Fruit fly (Drosophila melanogaster) whole organism, wandering third instar larva: ENCODE data around the gene pico.

Experiments
- Abd-B ChIP-seq: fragments of >200 bp; optimal IDR thresholded peaks from 2 replicates; lab custom pipeline; 2017; ENCODE audit warnings: missing biosample characterization, missing genetic modification characterization
- CG32264 ChIP-seq: fragments of 200-800 bp; sonication (Bioruptor generic); optimal IDR thresholded peaks from 2 replicates; lab custom pipeline; 2016; ENCODE audit warnings: missing biosample characterization, missing genetic modification characterization
- CG9705 ChIP-seq: fragments of 200-800 bp; sonication (Bioruptor generic); optimal IDR thresholded peaks from 2 replicates; lab custom pipeline; 2018; ENCODE audit warnings: missing biosample characterization, mild to moderate bottlenecking, missing genetic modification characterization
- CrebA ChIP-seq: fragments of 200-800 bp; sonication (Bioruptor generic); optimal IDR thresholded peaks from 2 replicates; lab custom pipeline; 2016; ENCODE audit warnings: missing biosample characterization, mild to moderate bottlenecking, missing genetic modification characterization, borderline replicate concordance
- Dfd ChIP-seq: fragments of >200 bp; optimal IDR thresholded peaks from 2 replicates; lab custom pipeline; 2017; ENCODE audit warnings: missing biosample characterization, missing genetic modification characterization
- Dif ChIP-seq: fragments of 200-275, 200-300 bp; sonication (Bioruptor generic); optimal IDR thresholded peaks from 2 replicates; lab custom pipeline; 2018; ENCODE audit warnings: missing biosample characterization, missing genetic modification characterization; ENCODE audit not compliant: partially characterized antibody
- GATAd ChIP-seq: sonication (Bioruptor generic); optimal IDR thresholded peaks from 2 replicates; lab custom pipeline; 2016; ENCODE audit warnings: missing biosample characterization, missing genetic modification characterization
- HLH106 ChIP-seq: fragments of 200-800 bp; optimal IDR thresholded peaks from 3 replicates; lab custom pipeline; 2019; ENCODE audit warnings: missing biosample characterization, mild to moderate bottlenecking, missing genetic modification characterization, moderate library complexity
- Hnf4 ChIP-seq: fragments of 200-800 bp; sonication (Bioruptor generic); optimal IDR thresholded peaks from 2 replicates; lab custom pipeline; 2016; ENCODE audit warnings: missing biosample characterization, mild to moderate bottlenecking, missing genetic modification characterization
- Hr78 ChIP-seq: fragments of >200 bp; optimal IDR thresholded peaks from 2 replicates; lab custom pipeline; 2017; ENCODE audit warnings: missing biosample characterization, missing genetic modification characterization
- Hr83 ChIP-seq: fragments of 200-300 bp; sonication (Bioruptor generic); optimal IDR thresholded peaks from 2 replicates; lab custom pipeline; 2016; ENCODE audit warnings: missing biosample characterization, mild to moderate bottlenecking, missing genetic modification characterization, moderate library complexity; ENCODE audit not compliant: poor library complexity, severe bottlenecking
- Jra ChIP-seq: sonication (Bioruptor generic); optimal IDR thresholded peaks from 2 replicates; lab custom pipeline; 2016; ENCODE audit warnings: missing biosample characterization, missing genetic modification characterization
- Mio ChIP-seq: sonication (Bioruptor generic); optimal IDR thresholded peaks from 2 replicates; lab custom pipeline; 2016; ENCODE audit warnings: missing biosample characterization, missing genetic modification characterization
- Myc ChIP-seq: fragments of >200 bp; optimal IDR thresholded peaks from 2 replicates; lab custom pipeline; 2017
- N ChIP-seq: fragments of >200 bp; optimal IDR thresholded peaks from 2 replicates; lab custom pipeline; 2018; ENCODE audit warnings: missing biosample characterization, missing external identifiers, missing genetic modification characterization
- OdsH ChIP-seq: fragments of 200-800 bp; sonication (Bioruptor generic); optimal IDR thresholded peaks from 2 replicates; lab custom pipeline; 2016; ENCODE audit warnings: missing biosample characterization, mild to moderate bottlenecking, missing genetic modification characterization
- Rel ChIP-seq, 2 experiments: fragments of 200-800 bp; sonication (Bioruptor generic) in 1 of 2; optimal IDR thresholded peaks; 2 replicates in 1 of 2; 3 replicates in 1 of 2; lab custom pipeline; 2016 to 2019; ENCODE audit warnings: mild to moderate bottlenecking in 2 of 2, missing biosample characterization in 2 of 2, missing genetic modification characterization in 2 of 2, moderate library complexity in 1 of 2
- Sp1 ChIP-seq: fragments of 200-800 bp; sonication (Bioruptor generic); optimal IDR thresholded peaks from 3 replicates; lab custom pipeline; 2019; ENCODE audit warnings: missing biosample characterization, mild to moderate bottlenecking, missing genetic modification characterization, moderate library complexity
- Vsx2 ChIP-seq: fragments of 200-300, 225-300 bp; sonication (Bioruptor generic); optimal IDR thresholded peaks from 2 replicates; lab custom pipeline; 2018; ENCODE audit warnings: missing biosample characterization, missing genetic modification characterization; ENCODE audit not compliant: partially characterized antibody
- br ChIP-seq: fragments of 200-800 bp; sonication (Bioruptor generic); optimal IDR thresholded peaks from 2 replicates; lab custom pipeline; 2016; ENCODE audit warnings: missing biosample characterization, missing genetic modification characterization
- brk ChIP-seq: fragments of 200-800 bp; sonication (Bioruptor generic); optimal IDR thresholded peaks from 2 replicates; lab custom pipeline; 2016; ENCODE audit warnings: missing biosample characterization, mild to moderate bottlenecking, missing genetic modification characterization
- dl ChIP-seq, 2 experiments: fragments of 175-275, 200-275 bp in 1 of 2; fragments of 200-275 bp in 1 of 2; sonication (Bioruptor generic); optimal IDR thresholded peaks; lab custom pipeline; 2018; ENCODE audit warnings: mild to moderate bottlenecking in 2 of 2, missing biosample characterization in 2 of 2, missing genetic modification characterization in 2 of 2, moderate library complexity in 2 of 2; ENCODE audit not compliant: partially characterized antibody in 2 of 2, insufficient read depth in 1 of 2
- dmrt93B ChIP-seq: fragments of 200-800 bp; sonication (Bioruptor generic); optimal IDR thresholded peaks from 2 replicates; lab custom pipeline; 2018; ENCODE audit warnings: missing biosample characterization, mild to moderate bottlenecking, missing genetic modification characterization
- dsf ChIP-seq: sonication (Bioruptor generic); optimal IDR thresholded peaks from 2 replicates; lab custom pipeline; 2016; ENCODE audit warnings: missing biosample characterization, missing genetic modification characterization, borderline replicate concordance
- ey ChIP-seq: fragments of 200-800 bp; sonication (Bioruptor generic); optimal IDR thresholded peaks from 2 replicates; lab custom pipeline; 2016; ENCODE audit warnings: missing biosample characterization, missing genetic modification characterization
- foxo ChIP-seq, 2 experiments: fragments of 200-800 bp; sonication (Bioruptor generic); optimal IDR thresholded peaks; 2 replicates in 1 of 2; 3 replicates in 1 of 2; lab custom pipeline; 2016 to 2017; ENCODE audit warnings: missing biosample characterization in 2 of 2, missing genetic modification characterization in 2 of 2
- fru ChIP-seq: fragments of 200-800 bp; sonication (Bioruptor generic); optimal IDR thresholded peaks from 3 replicates; lab custom pipeline; 2016; ENCODE audit warnings: missing biosample characterization, mild to moderate bottlenecking, missing genetic modification characterization
- h ChIP-seq: fragments of 200-800 bp; sonication (Bioruptor generic); optimal IDR thresholded peaks from 3 replicates; lab custom pipeline; 2016; ENCODE audit warnings: missing biosample characterization, mild to moderate bottlenecking, missing genetic modification characterization
- jim ChIP-seq: fragments of 175-275, 200-325 bp; sonication (Bioruptor generic); optimal IDR thresholded peaks from 2 replicates; lab custom pipeline; 2016; ENCODE audit warnings: missing biosample characterization, mild to moderate bottlenecking, missing genetic modification characterization
- lola ChIP-seq: fragments of >200 bp; optimal IDR thresholded peaks from 2 replicates; lab custom pipeline; 2017; ENCODE audit warnings: missing biosample characterization, missing genetic modification characterization
- pan ChIP-seq: fragments of >200 bp; optimal IDR thresholded peaks from 2 replicates; lab custom pipeline; 2017
- psq ChIP-seq: fragments of 200-800 bp; sonication (Bioruptor generic); optimal IDR thresholded peaks from 3 replicates; lab custom pipeline; 2017; ENCODE audit warnings: missing biosample characterization, mild to moderate bottlenecking, missing genetic modification characterization, moderate library complexity
- rgr ChIP-seq: fragments of 200-800 bp; sonication (Bioruptor generic); optimal IDR thresholded peaks from 3 replicates; lab custom pipeline; 2016; ENCODE audit warnings: missing biosample characterization, mild to moderate bottlenecking, missing genetic modification characterization
- sage ChIP-seq: fragments of 200-800 bp; sonication (Bioruptor generic); optimal IDR thresholded peaks from 2 replicates; lab custom pipeline; 2016; ENCODE audit warnings: missing biosample characterization, mild to moderate bottlenecking, missing genetic modification characterization
- sv ChIP-seq: fragments of 200-800 bp; sonication (Bioruptor generic); optimal IDR thresholded peaks from 3 replicates; lab custom pipeline; 2016; ENCODE audit warnings: missing biosample characterization, missing genetic modification characterization
- tai ChIP-seq: sonication (Bioruptor generic); optimal IDR thresholded peaks from 2 replicates; lab custom pipeline; 2016; ENCODE audit warnings: missing biosample characterization, missing genetic modification characterization
- usp ChIP-seq: fragments of >200 bp; optimal IDR thresholded peaks from 2 replicates; lab custom pipeline; 2017; ENCODE audit warnings: missing biosample characterization, missing genetic modification characterization
- woc ChIP-seq: sonication (Bioruptor generic); optimal IDR thresholded peaks from 2 replicates; lab custom pipeline; 2016; ENCODE audit warnings: missing biosample characterization, mild to moderate bottlenecking, missing genetic modification characterization

pico gene

dm6 chrX:19890010-19890665, 38.3 kb upstream of the pico start, which contains the start of gene amn:
Gene amn (minus strand): TSS chrX:19890060.
- TF ChIP-seq Dfd (GFP tag; lab: Kevin White, UChicago) = peak; percentile 7
- no peak for TF ChIP-seq HLH106 (tag; lab: Kevin White, UChicago)
- TF ChIP-seq CrebA = no peak
- TF ChIP-seq CG9705 (GFP tag; lab: Kevin White, UChicago) = no peak

- peak; percentile 58 for TF ChIP-seq sv (GFP tag; lab: Kevin White, UChicago)
- TF ChIP-seq Dif (GFP tag; lab: Kevin White, UChicago) = no peak
- peak; percentile 79 for TF ChIP-seq HLH106 (tag; lab: Kevin White, UChicago)
- peak; percentile 38 for TF ChIP-seq CG9705 (GFP tag; lab: Kevin White, UChicago)
- TF ChIP-seq Myc (lab: Kevin White, UChicago) = no peak
- TF ChIP-seq Sp1 (GFP tag; lab: Kevin White, UChicago) = peak; percentile 73
- peak; percentile 14 for TF ChIP-seq sage
- TF ChIP-seq Vsx2 (GFP tag; lab: Kevin White, UChicago) = no peak
- no peak for TF ChIP-seq usp (GFP tag; lab: Kevin White, UChicago)
- peak; percentile 86 for TF ChIP-seq fru
- TF ChIP-seq psq (GFP tag; lab: Kevin White, UChicago) = peak; percentile 63
- no peak for TF ChIP-seq N (GFP tag; lab: Kevin White, UChicago)
- peak; percentile 82 for TF ChIP-seq rgr (GFP tag; lab: Kevin White, UChicago)
- TF ChIP-seq dsf (GFP tag; lab: Kevin White, UChicago) = peak; percentile 11
- TF ChIP-seq lola (GFP tag; lab: Kevin White, UChicago) = no peak
- no peak for TF ChIP-seq Dfd (GFP tag; lab: Kevin White, UChicago)
- TF ChIP-seq Hr78 (GFP tag; lab: Kevin White, UChicago) = no peak
- TF ChIP-seq CG32264 (GFP tag; lab: Kevin White, UChicago) = no peak
- no peak for TF ChIP-seq pan (lab: Kevin White, UChicago)
- peak; percentile 68 for TF ChIP-seq OdsH (GFP tag; lab: Kevin White, UChicago)
- no peak for TF ChIP-seq GATAd
- TF ChIP-seq Mio (GFP tag; lab: Kevin White, UChicago) = no peak
- TF ChIP-seq Rel (GFP tag; optimal IDR thresholded peaks at IDR 0.05; lab: Kevin White, UChicago) = no peak
- peak; percentile 16 for TF ChIP-seq Rel (tag; optimal IDR thresholded peaks at IDR 0.05; lab: Kevin White, UChicago)
- TF ChIP-seq foxo (GFP tag; optimal IDR thresholded peaks at IDR 0.05; lab: Kevin White, UChicago) = peak in 1 of 2 experiments; percentile 87
- peak; percentile 85 for TF ChIP-seq ey (GFP tag; lab: Kevin White, UChicago)
- TF ChIP-seq brk (GFP tag; lab: Kevin White, UChicago) = peak; percentile 18
- TF ChIP-seq woc (GFP tag; lab: Kevin White, UChicago) = peak; percentile 52
- TF ChIP-seq br (GFP tag; lab: Kevin White, UChicago) = peak; percentile 76
- peak; percentile 73 for TF ChIP-seq Hnf4 (GFP tag; lab: Kevin White, UChicago)
- TF ChIP-seq dl (GFP tag; optimal IDR thresholded peaks at IDR 0.05; lab: Kevin White, UChicago; ENCODE audit: insufficient read depth in 1 of 2, partially characterized antibody in 2 of 2) = no peak
- TF ChIP-seq tai = no peak
- no peak for TF ChIP-seq CrebA
- TF ChIP-seq h (GFP tag; lab: Kevin White, UChicago) = peak; percentile 80
- TF ChIP-seq dmrt93B = peak; percentile 48
- peak; percentile 20 for TF ChIP-seq Hr83 (GFP tag; lab: Kevin White, UChicago)
- TF ChIP-seq jim (GFP tag; lab: Kevin White, UChicago) = no peak
- TF ChIP-seq Abd-B (GFP tag; lab: Kevin White, UChicago) = no peak
- peak; percentile 68 for TF ChIP-seq Jra
These were observed 37.4 kb upstream of the pico start for dm6 chrX:19889128-19889756.
